Fruit fly (Drosophila melanogaster) whole organism, embryonic: ENCODE results near the gene sinu.

Experiments
- Aef1 ChIP-seq: fragments of 200-800 bp; sonication (Bioruptor generic); IDR thresholded peaks from 3 replicates; pipeline ENCODE4 v1.3.6; 2022; ENCODE audit warnings: missing biosample characterization, missing genetic modification characterization
- CG1024 ChIP-seq: fragments of 200-800 bp; sonication (Bioruptor generic); IDR thresholded peaks from 2 replicates; pipeline ENCODE4 v1.3.6; 2022; ENCODE audit warnings: missing biosample characterization, missing genetic modification characterization
- CG10274 ChIP-seq: fragments of 200-800 bp; sonication (Bioruptor generic); optimal IDR thresholded peaks from 3 replicates; lab custom pipeline; 2017; ENCODE audit warnings: missing biosample characterization, mild to moderate bottlenecking, missing genetic modification characterization
- CG10366 ChIP-seq: fragments of 200-800 bp; sonication (Bioruptor generic); IDR thresholded peaks from 2 replicates; pipeline ENCODE4 v1.3.6; 2022; ENCODE audit warnings: missing biosample characterization, missing genetic modification characterization
- CG10654 ChIP-seq: fragments of 200-800 bp; sonication (Bioruptor generic); optimal IDR thresholded peaks from 2 replicates; lab custom pipeline; 2016; ENCODE audit warnings: missing biosample characterization, missing genetic modification characterization
- CG11695 ChIP-seq: fragments of 200-800 bp; sonication (Bioruptor generic); IDR thresholded peaks from 3 replicates; pipeline ENCODE4 v1.3.6; 2022; ENCODE audit warnings: missing biosample characterization, missing genetic modification characterization
- CG12155 ChIP-seq: fragments of 200-800 bp; sonication (Bioruptor generic); optimal IDR thresholded peaks from 3 replicates; lab custom pipeline; 2016; ENCODE audit warnings: missing biosample characterization, missing genetic modification characterization
- CG12942 ChIP-seq: fragments of 200-800 bp; sonication (Bioruptor generic); optimal IDR thresholded peaks from 3 replicates; lab custom pipeline; 2016; ENCODE audit warnings: missing biosample characterization, missing genetic modification characterization
- CG13424 ChIP-seq: fragments of 200-800 bp; sonication (Bioruptor generic); optimal IDR thresholded peaks from 2 replicates; lab custom pipeline; 2019; ENCODE audit warnings: missing biosample characterization, mild to moderate bottlenecking, missing genetic modification characterization, moderate library complexity
- CG13894 ChIP-seq: fragments of 200-800 bp; sonication (Bioruptor generic); optimal IDR thresholded peaks from 3 replicates; lab custom pipeline; 2018; ENCODE audit warnings: missing biosample characterization, mild to moderate bottlenecking, missing genetic modification characterization, moderate library complexity
- CG1529 ChIP-seq: fragments of 200-800 bp; sonication (Bioruptor generic); optimal IDR thresholded peaks from 3 replicates; lab custom pipeline; 2018; ENCODE audit warnings: missing biosample characterization, missing genetic modification characterization
- CG15514 ChIP-seq: fragments of 200-800 bp; sonication (Bioruptor generic); optimal IDR thresholded peaks from 3 replicates; lab custom pipeline; 2017; ENCODE audit warnings: missing biosample characterization, missing genetic modification characterization, mild to moderate bottlenecking, moderate library complexity, missing genetic modification reagents
- CG1602 ChIP-seq: fragments of 200-800 bp; sonication (Bioruptor generic); optimal IDR thresholded peaks from 3 replicates; lab custom pipeline; 2016; ENCODE audit warnings: missing biosample characterization, missing genetic modification characterization
- CG1647 ChIP-seq: fragments of 200-800 bp; sonication (Bioruptor generic); optimal IDR thresholded peaks from 3 replicates; lab custom pipeline; 2016; ENCODE audit warnings: missing biosample characterization, missing genetic modification characterization
- CG18619 ChIP-seq: fragments of 200-800 bp; sonication (Bioruptor generic); optimal IDR thresholded peaks from 3 replicates; lab custom pipeline; 2017; ENCODE audit warnings: missing biosample characterization, mild to moderate bottlenecking, missing genetic modification characterization
- CG2120 ChIP-seq: fragments of 200-800 bp; sonication (Bioruptor generic); optimal IDR thresholded peaks from 3 replicates; lab custom pipeline; 2016; ENCODE audit warnings: missing biosample characterization, missing genetic modification characterization
- CG32532 ChIP-seq: fragments of 200-800 bp; sonication (Bioruptor generic); IDR thresholded peaks from 2 replicates; pipeline ENCODE4 v1.3.6; 2022; ENCODE audit warnings: missing biosample characterization, missing genetic modification characterization
- CG33213 ChIP-seq: fragments of 200-800 bp; sonication (Bioruptor generic); optimal IDR thresholded peaks from 3 replicates; lab custom pipeline; 2016; ENCODE audit warnings: missing biosample characterization, missing genetic modification characterization
- CG3847 ChIP-seq: fragments of 200-800 bp; sonication (Bioruptor generic); IDR thresholded peaks from 2 replicates; pipeline ENCODE4 v1.3.6; 2022; ENCODE audit warnings: missing biosample characterization, missing genetic modification characterization
- CG4328 ChIP-seq: fragments of 200-800 bp; sonication (Bioruptor generic); optimal IDR thresholded peaks from 3 replicates; lab custom pipeline; 2017; ENCODE audit warnings: missing biosample characterization, missing genetic modification reagents, missing genetic modification characterization
- CG4730 ChIP-seq: fragments of 200-800 bp; sonication (Bioruptor generic); IDR thresholded peaks from 2 replicates; pipeline ENCODE4 v1.3.6; 2022; ENCODE audit warnings: missing biosample characterization, missing genetic modification characterization
- CG6175 ChIP-seq: fragments of 200-800 bp; sonication (Bioruptor generic); IDR thresholded peaks from 3 replicates; pipeline ENCODE4 v1.3.6; 2022; ENCODE audit warnings: missing biosample characterization, missing genetic modification characterization
- CG9215 ChIP-seq: fragments of 200-800 bp; sonication (Bioruptor generic); IDR thresholded peaks from 2 replicates; pipeline ENCODE4 v1.3.6; 2022; ENCODE audit warnings: missing biosample characterization, missing genetic modification characterization
- Dad ChIP-seq: fragments of 200-800 bp; sonication (Bioruptor generic); optimal IDR thresholded peaks from 3 replicates; lab custom pipeline; 2016; ENCODE audit warnings: missing biosample characterization, missing genetic modification characterization
- Fer2 ChIP-seq: fragments of 200-800 bp; sonication (Bioruptor generic); optimal IDR thresholded peaks from 2 replicates; lab custom pipeline; 2018; ENCODE audit warnings: missing biosample characterization, mild to moderate bottlenecking, missing genetic modification characterization, moderate library complexity
- HLH4C ChIP-seq: fragments of 200-800 bp; sonication (Bioruptor generic); IDR thresholded peaks from 3 replicates; pipeline ENCODE4 v1.3.6; 2022; ENCODE audit warnings: missing biosample characterization, missing genetic modification characterization; ENCODE audit not compliant: partially characterized antibody
- HLHmδ ChIP-seq: fragments of 200-800 bp; sonication (Bioruptor generic); optimal IDR thresholded peaks from 2 replicates; lab custom pipeline; 2018; ENCODE audit warnings: missing biosample characterization, mild to moderate bottlenecking, missing genetic modification characterization, moderate library complexity
- Hr51 ChIP-seq, 2 experiments: fragments of 200-800 bp; sonication (Bioruptor generic); optimal IDR thresholded peaks; 2 replicates in 1 of 2; 3 replicates in 1 of 2; lab custom pipeline; 2016 to 2018; ENCODE audit warnings: missing biosample characterization in 2 of 2, missing genetic modification characterization in 2 of 2, mild to moderate bottlenecking in 1 of 2, moderate library complexity in 1 of 2
- MESR4 ChIP-seq: fragments of 200-800 bp; sonication (Bioruptor generic); optimal IDR thresholded peaks from 2 replicates; lab custom pipeline; 2018; ENCODE audit warnings: missing biosample characterization, mild to moderate bottlenecking, missing genetic modification characterization, moderate library complexity
- Mes4 ChIP-seq: fragments of 200-800 bp; sonication (Bioruptor generic); optimal IDR thresholded peaks from 2 replicates; lab custom pipeline; 2016; ENCODE audit warnings: missing biosample characterization, missing genetic modification characterization
- Oli ChIP-seq: fragments of 200-800 bp; sonication (Bioruptor generic); optimal IDR thresholded peaks from 2 replicates; lab custom pipeline; 2018; ENCODE audit warnings: missing biosample characterization, mild to moderate bottlenecking, missing genetic modification characterization, moderate library complexity
- Tbp ChIP-seq: fragments of >200 bp; optimal IDR thresholded peaks from 2 replicates; lab custom pipeline; 2018; ENCODE audit warnings: missing biosample characterization, missing genetic modification characterization
- bbx ChIP-seq: fragments of 200-800 bp; sonication (Bioruptor generic); IDR thresholded peaks from 2 replicates; pipeline ENCODE4 v1.3.6; 2022; ENCODE audit warnings: missing biosample characterization, missing genetic modification characterization; ENCODE audit not compliant: partially characterized antibody
- bcd ChIP-seq: fragments of 200-800 bp; sonication (Bioruptor generic); optimal IDR thresholded peaks from 2 replicates; lab custom pipeline; 2017; ENCODE audit warnings: missing biosample characterization, mild to moderate bottlenecking, missing genetic modification characterization
- cas ChIP-seq: fragments of 200-800 bp; sonication (Bioruptor generic); IDR thresholded peaks from 2 replicates; pipeline ENCODE4 v1.3.6; 2022; ENCODE audit warnings: missing biosample characterization, missing genetic modification characterization
- chinmo ChIP-seq: fragments of 200-800 bp; sonication (Bioruptor generic); IDR thresholded peaks from 4 replicates; pipeline ENCODE4 v1.3.6; 2022; ENCODE audit warnings: missing biosample characterization, missing genetic modification characterization; ENCODE audit not compliant: partially characterized antibody
- dm ChIP-seq: fragments of 200-800 bp; sonication (Bioruptor generic); optimal IDR thresholded peaks from 3 replicates; lab custom pipeline; 2016; ENCODE audit warnings: missing biosample characterization, missing genetic modification characterization
- emc ChIP-seq: fragments of 200-800 bp; sonication (Bioruptor generic); optimal IDR thresholded peaks from 2 replicates; lab custom pipeline; 2016; ENCODE audit warnings: missing biosample characterization, missing genetic modification characterization
- esg ChIP-seq: fragments of 200-800 bp; sonication (Bioruptor generic); conservative IDR thresholded peaks from 2 replicates; pipeline ENCODE4 v1.3.6; 2022; ENCODE audit warnings: missing biosample characterization, missing genetic modification characterization
- gce ChIP-seq: fragments of 200-800 bp; sonication (Bioruptor generic); IDR thresholded peaks from 3 replicates; pipeline ENCODE4 v1.3.6; 2022; ENCODE audit warnings: missing biosample characterization, missing genetic modification characterization
- nerfin-2 ChIP-seq: fragments of 200-800 bp; sonication (Bioruptor generic); IDR thresholded peaks from 2 replicates; pipeline ENCODE4 v1.3.6; 2022; ENCODE audit warnings: missing biosample characterization, missing genetic modification characterization; ENCODE audit not compliant: partially characterized antibody
- pb ChIP-seq: fragments of 200-800 bp; sonication (Bioruptor generic); optimal IDR thresholded peaks from 3 replicates; lab custom pipeline; 2016; ENCODE audit warnings: missing biosample characterization, missing genetic modification characterization
- phol ChIP-seq: fragments of 200-800 bp; sonication (Bioruptor generic); optimal IDR thresholded peaks from 3 replicates; lab custom pipeline; 2018; ENCODE audit warnings: missing biosample characterization, mild to moderate bottlenecking, missing genetic modification characterization, moderate library complexity
- ranshi ChIP-seq: fragments of 200-800 bp; sonication (Bioruptor generic); IDR thresholded peaks from 2 replicates; pipeline ENCODE4 v1.3.6; 2022; ENCODE audit warnings: missing biosample characterization, missing genetic modification characterization
- shn ChIP-seq: fragments of 200-800 bp; sonication (Bioruptor generic); optimal IDR thresholded peaks from 3 replicates; lab custom pipeline; 2016; ENCODE audit warnings: missing biosample characterization, missing genetic modification characterization
- so ChIP-seq: fragments of 200-800 bp; sonication (Bioruptor generic); IDR thresholded peaks from 3 replicates; pipeline ENCODE4 v1.3.6; 2022; ENCODE audit warnings: missing biosample characterization, missing genetic modification characterization
- tll ChIP-seq, 2 experiments: fragments of 200-800 bp in 1 of 2; fragments of >200 bp in 1 of 2; sonication (Bioruptor generic) in 1 of 2; optimal IDR thresholded peaks; 2 replicates each; lab custom pipeline; 2017 to 2019; ENCODE audit warnings: missing biosample characterization in 2 of 2, missing genetic modification characterization in 2 of 2, mild to moderate bottlenecking in 1 of 2, moderate library complexity in 1 of 2
- tna ChIP-seq: fragments of 200-800 bp; sonication (Bioruptor generic); IDR thresholded peaks from 2 replicates; pipeline ENCODE4 v1.3.6; 2022; ENCODE audit warnings: missing biosample characterization, missing genetic modification characterization; ENCODE audit not compliant: partially characterized antibody
- twi ChIP-seq: fragments of 200-800 bp; optimal IDR thresholded peaks from 2 replicates; lab custom pipeline; 2019; ENCODE audit warnings: missing biosample characterization, mild to moderate bottlenecking, missing genetic modification characterization, moderate library complexity
- zfh1 ChIP-seq: fragments of 200-800 bp; sonication (Bioruptor generic); IDR thresholded peaks from 3 replicates; pipeline ENCODE4 v1.3.6; 2022; ENCODE audit warnings: missing biosample characterization, missing genetic modification characterization

Gene sinu

dm6 chr3L:5511959-5512358, 49.4 kb downstream of the sinu start (continued):
- TF ChIP-seq Oli (tag; lab: Kevin White, UChicago): peak; percentile 79
- no peak for TF ChIP-seq Tbp (GFP tag; lab: Kevin White, UChicago)
- peak; percentile 81 for TF ChIP-seq so (GFP tag; lab: Robert Waterston, UW)
- TF ChIP-seq MESR4 (GFP tag; lab: Kevin White, UChicago): peak; percentile 24
- peak; percentile 85; the same call in 2 of the 3 replicates for TF ChIP-seq gce
- TF ChIP-seq CG4328 (GFP tag; lab: Kevin White, UChicago): peak; percentile 89
- TF ChIP-seq CG1529 (GFP tag; lab: Kevin White, UChicago): peak; percentile 82
- TF ChIP-seq twi (tag; lab: Kevin White, UChicago): peak; percentile 68
- TF ChIP-seq dm (GFP tag; lab: Kevin White, UChicago): peak; percentile 83
- TF ChIP-seq nerfin-2: no peak
- peak; percentile 84 for TF ChIP-seq CG1024 (GFP tag; lab: Robert Waterston, UW)
- TF ChIP-seq phol (tag; lab: Kevin White, UChicago): peak; percentile 94
- peak; percentile 47; the same call in 1 of the 2 replicates for TF ChIP-seq bbx (GFP tag; lab: Robert Waterston, UW)
- peak; percentile 83 for TF ChIP-seq zfh1 (GFP tag; lab: Robert Waterston, UW)
- TF ChIP-seq pb (GFP tag; lab: Kevin White, UChicago): peak; percentile 87
- no peak for TF ChIP-seq HLH4C (GFP tag; lab: Robert Waterston, UW)
- TF ChIP-seq CG12155 (GFP tag; lab: Kevin White, UChicago): peak; percentile 60
- peak; percentile 50; the same call in 1 of the 2 replicates for TF ChIP-seq cas
- no peak for TF ChIP-seq CG13894 (tag; lab: Kevin White, UChicago)
- peak; percentile 95 for TF ChIP-seq bcd (GFP tag; lab: Kevin White, UChicago)
- TF ChIP-seq CG3847 (GFP tag; lab: Robert Waterston, UW): peak; percentile 82
- peak; percentile 33 for TF ChIP-seq CG1602
- TF ChIP-seq HLHmδ (GFP tag; lab: Kevin White, UChicago): no peak
- peak; percentile 87 for TF ChIP-seq CG10654 (GFP tag; lab: Kevin White, UChicago)
- peak; percentile 73 for TF ChIP-seq CG2120
- TF ChIP-seq CG10366 (GFP tag; lab: Robert Waterston, UW): peak; percentile 81
- peak; percentile 91 for TF ChIP-seq CG32532 (GFP tag; lab: Robert Waterston, UW)
- 0 out of 2 replicates have a peak, but pooled peaks have one; percentile 7 for TF ChIP-seq esg (GFP tag; lab: Robert Waterston, UW)
- TF ChIP-seq Fer2 (tag; lab: Kevin White, UChicago): peak; percentile 76
- TF ChIP-seq CG10274: peak; percentile 81
- TF ChIP-seq tna (GFP tag; lab: Robert Waterston, UW): peak; percentile 28; the same call in 1 of the 2 replicates
- peak; percentile 73 for TF ChIP-seq ranshi
- peak; percentile 81 to 87 for TF ChIP-seq Hr51 (GFP tag; optimal IDR thresholded peaks at IDR 0.05; lab: Kevin White, UChicago)
- peak; percentile 92 for TF ChIP-seq CG18619 (GFP tag; lab: Kevin White, UChicago)
- TF ChIP-seq shn (GFP tag; lab: Kevin White, UChicago): peak; percentile 87
- TF ChIP-seq CG33213 (GFP tag; lab: Kevin White, UChicago): peak; percentile 97
- TF ChIP-seq CG12942 (GFP tag; lab: Kevin White, UChicago): peak; percentile 68
- peak; percentile 77; the same call in 1 of the 4 replicates for TF ChIP-seq chinmo (GFP tag; lab: Robert Waterston, UW)
- TF ChIP-seq CG13424 (tag; lab: Kevin White, UChicago): peak; percentile 77
- TF ChIP-seq tll (GFP tag; optimal IDR thresholded peaks at IDR 0.05; lab: Kevin White, UChicago): no peak
- TF ChIP-seq CG11695 (GFP tag; lab: Robert Waterston, UW): peak; percentile 63; the same call in 1 of the 3 replicates
- TF ChIP-seq CG4730: peak; percentile 61
- peak; percentile 93 for TF ChIP-seq CG15514 (GFP tag; lab: Kevin White, UChicago)
- TF ChIP-seq CG6175: peak; percentile 83; the same call in 2 of the 3 replicates
- TF ChIP-seq Dad: peak; percentile 87
- peak; percentile 46; the same call in 1 of the 3 replicates for TF ChIP-seq Aef1 (GFP tag; lab: Robert Waterston, UW)
- peak; percentile 90 for TF ChIP-seq Mes4 (GFP tag; lab: Kevin White, UChicago)
- TF ChIP-seq emc: peak; percentile 81
- TF ChIP-seq CG9215: peak; percentile 54
- TF ChIP-seq CG1647 (GFP tag; lab: Kevin White, UChicago): peak; percentile 59
